Worm (Caenorhabditis elegans) whole organism, L1 larva: ENCODE data around the gene drr-2.

Source experiments
- Y116A8C.19 ChIP-seq: sonication (generic microtip); optimal IDR thresholded peaks from 2 replicates; lab custom pipeline; 2016; ENCODE audit warnings: missing compliant biosample characterization, missing genetic modification characterization, borderline replicate concordance
- aha-1 ChIP-seq: fragments of 150-350 bp; optimal IDR thresholded peaks from 2 replicates; lab custom pipeline; 2014; ENCODE audit warnings: missing biosample characterization, missing genetic modification characterization
- aly-2 ChIP-seq: fragments of 150-350 bp; optimal IDR thresholded peaks from 2 replicates; lab custom pipeline; 2014; ENCODE audit warnings: missing biosample characterization, missing genetic modification characterization
- ama-1 ChIP-seq: fragments of 150-350 bp; optimal IDR thresholded peaks from 2 replicates; lab custom pipeline; 2014
- ceh-63 ChIP-seq: fragments of 200-800 bp; sonication (Bioruptor generic); optimal IDR thresholded peaks from 2 replicates; lab custom pipeline; 2018; ENCODE audit warnings: mild to moderate bottlenecking, missing genetic modification characterization, missing compliant biosample characterization
- ceh-88 ChIP-seq: fragments of 200-800 bp; sonication (Bioruptor generic); IDR thresholded peaks from 2 replicates; pipeline ENCODE4 v1.3.6; 2022; ENCODE audit warnings: missing genetic modification characterization, missing compliant biosample characterization
- ceh-90 ChIP-seq: sonication (generic microtip); optimal IDR thresholded peaks from 2 replicates; lab custom pipeline; 2016; ENCODE audit warnings: missing genetic modification characterization, missing compliant biosample characterization
- ces-1 ChIP-seq: fragments of 150-350 bp; optimal IDR thresholded peaks from 2 replicates; lab custom pipeline; 2014; ENCODE audit warnings: missing biosample characterization, missing genetic modification reagents, missing genetic modification characterization
- dpl-1 ChIP-seq, 3 experiments: fragments of 150-350 bp in 2 of 3; sonication (generic microtip) in 1 of 3; optimal IDR thresholded peaks; 2 replicates each; lab custom pipeline; 2014 to 2017; ENCODE audit warnings: missing biosample characterization in 3 of 3, missing genetic modification characterization in 3 of 3, missing genetic modification reagents in 3 of 3
- dsc-1 ChIP-seq: sonication (generic microtip); optimal IDR thresholded peaks from 2 replicates; lab custom pipeline; 2016; ENCODE audit warnings: mild to moderate bottlenecking, missing genetic modification characterization, missing compliant biosample characterization
- egl-27 ChIP-seq, 2 experiments: fragments of 150-350 bp in 1 of 2; sonication (generic microtip); optimal IDR thresholded peaks; 3 replicates each; lab custom pipeline; 2017 to 2018; ENCODE audit warnings: missing biosample characterization in 2 of 2, missing genetic modification characterization in 2 of 2, missing genetic modification reagents in 2 of 2
- elt-2 ChIP-seq: sonication (generic microtip); optimal IDR thresholded peaks from 2 replicates; lab custom pipeline; 2016; ENCODE audit warnings: missing genetic modification characterization, mild to moderate bottlenecking, inconsistent platforms, missing compliant biosample characterization, missing genetic modification reagents
- elt-3 ChIP-seq, 6 experiments: fragments of 150-350 bp in 1 of 6; sonication (generic microtip); optimal IDR thresholded peaks; 2 replicates each; lab custom pipeline; 2017 to 2018; ENCODE audit warnings: missing biosample characterization in 6 of 6, missing genetic modification characterization in 6 of 6, inconsistent platforms in 1 of 6
- ets-5 ChIP-seq: fragments of 200-800 bp; sonication (Bioruptor generic); IDR thresholded peaks from 2 replicates; pipeline ENCODE4 v1.3.6; 2022; ENCODE audit warnings: missing genetic modification characterization, missing compliant biosample characterization
- fkh-10 ChIP-seq: sonication (generic microtip); optimal IDR thresholded peaks from 2 replicates; lab custom pipeline; 2017; ENCODE audit warnings: missing biosample characterization, missing genetic modification reagents, missing genetic modification characterization
- fkh-4 ChIP-seq: sonication (generic microtip); optimal IDR thresholded peaks from 2 replicates; lab custom pipeline; 2016; ENCODE audit warnings: missing compliant biosample characterization, missing genetic modification characterization, borderline replicate concordance
- fos-1 ChIP-seq: fragments of 150-350 bp; optimal IDR thresholded peaks from 2 replicates; lab custom pipeline; 2014; ENCODE audit warnings: missing biosample characterization, missing genetic modification characterization
- grh-1 ChIP-seq: fragments of 200-800 bp; sonication (Bioruptor generic); IDR thresholded peaks from 2 replicates; pipeline ENCODE4 v1.3.6; 2022; ENCODE audit warnings: missing genetic modification reagents, missing genetic modification characterization, missing compliant biosample characterization
- hlh-17 ChIP-seq: fragments of 200-800 bp; sonication (Bioruptor generic); optimal IDR thresholded peaks from 2 replicates; lab custom pipeline; 2018; ENCODE audit warnings: missing genetic modification characterization, mild to moderate bottlenecking, missing compliant biosample characterization, moderate library complexity, borderline replicate concordance
- hpl-2 ChIP-seq: fragments of 150-350 bp; optimal IDR thresholded peaks from 2 replicates; lab custom pipeline; 2014; ENCODE audit warnings: missing biosample characterization, missing genetic modification reagents, missing genetic modification characterization
- irx-1 ChIP-seq: sonication (generic microtip); optimal IDR thresholded peaks from 2 replicates; lab custom pipeline; 2016; ENCODE audit warnings: missing genetic modification characterization, missing compliant biosample characterization
- isw-1 ChIP-seq: fragments of 200-800 bp; sonication (Bioruptor generic); IDR thresholded peaks from 2 replicates; pipeline ENCODE4 v1.3.6; 2022; ENCODE audit warnings: missing genetic modification characterization, missing compliant biosample characterization
- jun-1 ChIP-seq: fragments of 150-350 bp; optimal IDR thresholded peaks from 2 replicates; lab custom pipeline; 2014; ENCODE audit warnings: missing biosample characterization, missing genetic modification reagents, missing genetic modification characterization
- lin-13 ChIP-seq: fragments of 150-350 bp; optimal IDR thresholded peaks from 2 replicates; lab custom pipeline; 2014; ENCODE audit warnings: missing biosample characterization, missing genetic modification reagents, missing genetic modification characterization
- lin-15B ChIP-seq: fragments of 150-350 bp; sonication (generic microtip); optimal IDR thresholded peaks from 3 replicates; lab custom pipeline; 2014; ENCODE audit warnings: missing biosample characterization, missing genetic modification characterization
- lin-35 ChIP-seq, 2 experiments: fragments of 150-350 bp; optimal IDR thresholded peaks; 2 replicates each; lab custom pipeline; 2014; ENCODE audit warnings: missing biosample characterization in 2 of 2, missing genetic modification characterization in 2 of 2, missing genetic modification reagents in 2 of 2
- lin-39 ChIP-seq: fragments of 150-350 bp; optimal IDR thresholded peaks from 2 replicates; lab custom pipeline; 2014; ENCODE audit warnings: missing biosample characterization, missing genetic modification reagents, missing genetic modification characterization
- mef-2 ChIP-seq: fragments of 150-350 bp; optimal IDR thresholded peaks from 2 replicates; lab custom pipeline; 2014; ENCODE audit warnings: missing biosample characterization, missing genetic modification characterization
- mep-1 ChIP-seq: fragments of 150-350 bp; optimal IDR thresholded peaks from 2 replicates; lab custom pipeline; 2014; ENCODE audit warnings: missing biosample characterization, missing genetic modification characterization
- nhr-11 ChIP-seq: fragments of 150-350 bp; optimal IDR thresholded peaks from 2 replicates; lab custom pipeline; 2014; ENCODE audit warnings: missing biosample characterization, missing genetic modification characterization
- nhr-19 ChIP-seq: fragments of 200-800 bp; sonication (Bioruptor generic); conservative IDR thresholded peaks from 2 replicates; pipeline ENCODE4 v1.3.6; 2022; ENCODE audit warnings: missing genetic modification characterization, missing compliant biosample characterization
- nhr-20 ChIP-seq: sonication (generic microtip); optimal IDR thresholded peaks from 2 replicates; lab custom pipeline; 2016; ENCODE audit warnings: mild to moderate bottlenecking, missing genetic modification characterization, missing compliant biosample characterization
- nhr-237 ChIP-seq: fragments of 150-350 bp; optimal IDR thresholded peaks from 2 replicates; lab custom pipeline; 2014; ENCODE audit warnings: missing biosample characterization, missing genetic modification characterization
- nhr-28 ChIP-seq: fragments of 150-350 bp; optimal IDR thresholded peaks from 2 replicates; lab custom pipeline; 2014; ENCODE audit warnings: missing biosample characterization, missing genetic modification characterization
- nhr-71 ChIP-seq: sonication (generic microtip); optimal IDR thresholded peaks from 2 replicates; lab custom pipeline; 2016; ENCODE audit warnings: mild to moderate bottlenecking, missing genetic modification characterization, moderate library complexity, missing compliant biosample characterization
- nhr-76 ChIP-seq: sonication (generic microtip); optimal IDR thresholded peaks from 2 replicates; lab custom pipeline; 2017; ENCODE audit warnings: missing biosample characterization, missing genetic modification characterization
- nhr-84 ChIP-seq: sonication (generic microtip); optimal IDR thresholded peaks from 2 replicates; lab custom pipeline; 2017; ENCODE audit warnings: missing biosample characterization, missing genetic modification characterization
- nhr-90 ChIP-seq: sonication (generic microtip); optimal IDR thresholded peaks from 2 replicates; lab custom pipeline; 2016; ENCODE audit warnings: mild to moderate bottlenecking, missing genetic modification characterization, missing compliant biosample characterization; ENCODE audit not compliant: poor library complexity
- pag-3 ChIP-seq: sonication (generic microtip); optimal IDR thresholded peaks from 2 replicates; lab custom pipeline; 2017; ENCODE audit warnings: missing genetic modification characterization, mild to moderate bottlenecking, missing compliant biosample characterization, antibody characterized with exemption, borderline replicate concordance; ENCODE audit not compliant: insufficient read depth
- skn-1 ChIP-seq: fragments of 150-350 bp; optimal IDR thresholded peaks from 2 replicates; lab custom pipeline; 2014; ENCODE audit warnings: missing biosample characterization, missing genetic modification characterization
- sptf-1 ChIP-seq: fragments of 150-350 bp; optimal IDR thresholded peaks from 2 replicates; lab custom pipeline; 2014; ENCODE audit warnings: missing biosample characterization, missing genetic modification characterization
- sup-37 ChIP-seq: fragments of 200-800 bp; sonication (Bioruptor generic); optimal IDR thresholded peaks from 2 replicates; lab custom pipeline; 2018; ENCODE audit warnings: mild to moderate bottlenecking, missing genetic modification characterization, missing compliant biosample characterization
- swsn-7 ChIP-seq: sonication (generic microtip); optimal IDR thresholded peaks from 2 replicates; lab custom pipeline; 2016; ENCODE audit warnings: missing genetic modification characterization, missing compliant biosample characterization
- tbx-2 ChIP-seq: sonication (generic microtip); optimal IDR thresholded peaks from 2 replicates; lab custom pipeline; 2016; ENCODE audit warnings: missing genetic modification characterization, missing compliant biosample characterization
- tlp-1 ChIP-seq: fragments of 150-350 bp; optimal IDR thresholded peaks from 2 replicates; lab custom pipeline; 2014; ENCODE audit warnings: missing biosample characterization, missing genetic modification characterization
- unc-98 ChIP-seq: fragments of 200-800 bp; sonication (Bioruptor generic); IDR thresholded peaks from 2 replicates; pipeline ENCODE4 v1.3.6; 2022; ENCODE audit warnings: missing genetic modification characterization, missing compliant biosample characterization
- vab-15 ChIP-seq: sonication (generic microtip); optimal IDR thresholded peaks from 2 replicates; lab custom pipeline; 2017; ENCODE audit warnings: missing genotype, mild to moderate bottlenecking, missing genetic modification characterization, missing compliant biosample characterization
- xbp-1 ChIP-seq: sonication (generic microtip); optimal IDR thresholded peaks from 2 replicates; lab custom pipeline; 2016; ENCODE audit warnings: missing genetic modification characterization, missing compliant biosample characterization
- ztf-11 ChIP-seq, 2 experiments: sonication (generic microtip); optimal IDR thresholded peaks; 2 replicates each; lab custom pipeline; 2016 to 2017; ENCODE audit warnings: missing genetic modification characterization in 2 of 2, missing biosample characterization in 1 of 2, missing compliant biosample characterization in 1 of 2

The drr-2 gene

ce11 chrIII:13643534-13643933 is at the start of gene drr-2, which contains the start of gene set-16 (continued):
- peak; percentile 99 for TF ChIP-seq dsc-1
- peak; percentile 99 for TF ChIP-seq isw-1 (GFP tag; lab: Robert Waterston, UW)
- peak; percentile 99 for TF ChIP-seq nhr-90 (tag; lab: Kevin White, UChicago)
- peak; percentile 1 for TF ChIP-seq nhr-84
- TF ChIP-seq nhr-20 (tag; lab: Kevin White, UChicago): peak; percentile 99
- peak; percentile 51 for TF ChIP-seq Y116A8C.19
- peak; percentile 75 for TF ChIP-seq ces-1 (GFP tag; lab: Kevin White, UChicago)
- TF ChIP-seq tlp-1 (tag; lab: Kevin White, UChicago): no peak
- peak; percentile 92 for TF ChIP-seq lin-39 (tag; lab: Kevin White, UChicago)
- peak; percentile 94 to 97 for TF ChIP-seq lin-35 (GFP tag; optimal IDR thresholded peaks at IDR 0.05; lab: Kevin White, UChicago)
- peak; percentile 99 for TF ChIP-seq lin-13 (GFP tag; lab: Kevin White, UChicago)
- peak; percentile 98 for TF ChIP-seq grh-1 (GFP tag; lab: Robert Waterston, UW)
- TF ChIP-seq hlh-17 (GFP tag; lab: Kevin White, UChicago): no peak
- peak; percentile 95 for TF ChIP-seq ceh-88 (GFP tag; lab: Robert Waterston, UW)
- peak; percentile 99 for TF ChIP-seq swsn-7
- TF ChIP-seq ceh-90 (tag; lab: Kevin White, UChicago): peak; percentile 45
- peak in 1 of 2 experiments; percentile 94 for TF ChIP-seq ztf-11 (tag; optimal IDR thresholded peaks at IDR 0.05; lab: Kevin White, UChicago)
- TF ChIP-seq ets-5 (GFP tag; lab: Robert Waterston, UW): no peak
- TF ChIP-seq tbx-2 (tag; lab: Kevin White, UChicago): peak; percentile 99
- peak; percentile 95 for TF ChIP-seq aly-2 (tag; lab: Kevin White, UChicago)
- peak; percentile 96 for TF ChIP-seq sup-37 (GFP tag; lab: Kevin White, UChicago)
- TF ChIP-seq nhr-28 (tag; lab: Kevin White, UChicago): peak; percentile 81
- peak; percentile 97 for TF ChIP-seq fkh-10
- peak in 3 of 6 experiments; percentile 94 to 98 (median 95) for TF ChIP-seq elt-3 (tag; optimal IDR thresholded peaks at IDR 0.05; lab: Kevin White, UChicago)
- peak; percentile 56 for TF ChIP-seq ceh-63 (GFP tag; lab: Kevin White, UChicago)
- peak; percentile 94 for TF ChIP-seq fos-1 (tag; lab: Kevin White, UChicago)
- peak; percentile 95 for TF ChIP-seq unc-98 (GFP tag; lab: Robert Waterston, UW)
- TF ChIP-seq elt-2: peak; percentile 98
- TF ChIP-seq mef-2 (tag; lab: Kevin White, UChicago): peak; percentile 85
- TF ChIP-seq jun-1 (tag; lab: Kevin White, UChicago): peak; percentile 98
- peak; percentile 76 for TF ChIP-seq nhr-76 (tag; lab: Kevin White, UChicago)
- peak; percentile 94 for TF ChIP-seq skn-1 (tag; lab: Kevin White, UChicago)
- TF ChIP-seq, all 84 proteins: peak for 77

DNA sequence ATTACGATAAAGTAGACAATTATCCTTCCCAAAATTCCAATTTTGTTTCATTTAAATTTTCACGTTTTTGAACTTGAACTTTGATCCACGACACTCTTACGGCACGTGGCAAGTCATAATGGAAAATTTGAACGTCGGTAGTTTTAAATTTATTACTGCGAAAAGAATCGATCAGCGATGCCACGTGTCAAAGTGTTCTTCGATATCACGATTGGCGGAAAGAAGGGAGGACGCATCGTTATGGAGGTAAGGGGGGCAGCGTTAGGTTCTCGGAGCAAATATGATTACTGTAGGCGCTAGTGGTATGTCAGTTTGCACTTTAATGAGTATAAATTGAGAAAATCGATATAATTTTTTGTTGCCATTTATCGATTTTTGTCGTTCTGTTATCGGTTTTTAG is 49.2 kb upstream of the drr-2 start, which contains the start of gene cyn-2:
Gene cyn-2, plus strand, starts transcription at position 114 of the 400 bp plus-strand sequence.
- TF ChIP-seq irx-1 (tag; lab: Kevin White, UChicago): no peak
- no peak for TF ChIP-seq dpl-1 (GFP tag; optimal IDR thresholded peaks at IDR 0.05; lab: Kevin White, UChicago)
- TF ChIP-seq lin-13 (GFP tag; lab: Kevin White, UChicago): no peak
- TF ChIP-seq vab-15: no peak
- no peak for TF ChIP-seq ceh-63 (GFP tag; lab: Kevin White, UChicago)
- TF ChIP-seq nhr-71: no peak
- TF ChIP-seq ets-5 (GFP tag; lab: Robert Waterston, UW): no peak
- no peak for TF ChIP-seq ceh-88 (GFP tag; lab: Robert Waterston, UW)

DNA sequence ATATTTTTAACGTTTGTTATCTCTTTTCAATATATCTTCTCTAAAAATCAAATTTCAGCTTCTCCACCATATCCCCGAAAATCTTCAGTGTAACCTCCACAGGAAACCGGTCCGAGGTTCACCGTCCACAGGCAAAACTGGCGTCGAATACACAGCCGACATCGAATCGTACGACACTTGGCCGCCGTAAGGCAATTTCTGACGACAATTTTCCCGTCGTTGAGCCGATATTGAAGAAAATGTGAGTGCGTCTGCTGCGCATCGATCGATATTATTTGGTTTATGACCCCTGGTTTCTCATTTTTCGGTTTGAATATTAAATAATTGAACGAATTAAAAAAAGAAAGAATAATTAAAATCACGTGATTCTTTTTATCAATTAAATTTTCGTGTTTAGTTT is 43.8 kb upstream of the drr-2 start, which contains the start of gene cul-2:
Gene cul-2, plus strand, starts transcription at position 59 of the 400 bp plus-strand sequence.
- TF ChIP-seq tlp-1 (tag; lab: Kevin White, UChicago): no peak
- peak; percentile 4 for TF ChIP-seq irx-1 (tag; lab: Kevin White, UChicago)
- TF ChIP-seq fkh-4 (tag; lab: Kevin White, UChicago): no peak
- no peak for TF ChIP-seq ama-1
- no peak for TF ChIP-seq hpl-2 (GFP tag; lab: Kevin White, UChicago)
- TF ChIP-seq nhr-237 (tag; lab: Kevin White, UChicago): no peak
- TF ChIP-seq mep-1 (tag; lab: Kevin White, UChicago): peak; percentile 19
- TF ChIP-seq dsc-1: peak; percentile 13
- TF ChIP-seq nhr-11: no peak
- no peak for TF ChIP-seq egl-27 (tag; optimal IDR thresholded peaks at IDR 0.05; lab: Kevin White, UChicago)
- TF ChIP-seq sup-37 (GFP tag; lab: Kevin White, UChicago): no peak
- no peak for TF ChIP-seq aha-1 (tag; lab: Kevin White, UChicago)
- no peak for TF ChIP-seq xbp-1 (tag; lab: Kevin White, UChicago)
- no peak for TF ChIP-seq hlh-17 (GFP tag; lab: Kevin White, UChicago)
- TF ChIP-seq pag-3 (tag; lab: Kevin White, UChicago): no peak
- TF ChIP-seq lin-39 (tag; lab: Kevin White, UChicago): no peak
- no peak for TF ChIP-seq lin-15B
- TF ChIP-seq sptf-1 (tag; lab: Kevin White, UChicago): no peak
- TF ChIP-seq vab-15: no peak
- TF ChIP-seq ets-5 (GFP tag; lab: Robert Waterston, UW): no peak
- TF ChIP-seq nhr-19 (GFP tag; lab: Robert Waterston, UW): no peak
